Fruit fly (Drosophila melanogaster) Kc167 (cell line): ENCODE measurements around the gene rols.

Source experiments
- insv ChIP-seq: fragments of >200 bp; optimal IDR thresholded peaks from 3 replicates; lab custom pipeline; 2018; ENCODE audit warnings: missing external identifiers
- psq ChIP-seq: fragments of >200 bp; optimal IDR thresholded peaks from 2 replicates; lab custom pipeline; 2017; ENCODE audit warnings: missing external identifiers

DNA sequence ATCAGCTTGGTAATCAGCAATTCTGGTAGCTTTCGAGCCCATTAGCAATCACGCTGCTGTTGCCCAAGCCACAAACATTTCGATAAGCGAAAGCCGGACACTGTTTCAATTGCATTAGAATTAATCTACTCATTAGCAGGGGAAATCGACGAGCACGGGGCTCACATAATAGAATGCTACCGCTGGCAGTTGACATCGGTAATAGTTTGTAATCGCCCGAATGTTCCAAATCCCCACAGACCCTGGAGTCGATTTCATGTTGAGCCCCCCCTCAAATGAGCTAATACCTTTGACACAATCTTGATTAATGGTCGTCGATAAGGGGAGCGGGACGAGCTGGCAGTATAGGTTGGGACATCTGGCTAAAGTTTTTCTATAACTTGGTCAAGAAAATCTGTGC, 7.1 kb downstream of the rols start:
- TF ChIP-seq psq (no peak), insv (lab: Kevin White, UChicago) (no peak)
